Fruit fly (Drosophila melanogaster) whole organism, adult: ENCODE results near the gene CG10864.

Experiments
- CG11617 ChIP-seq: fragments of 200-800 bp; sonication (Bioruptor generic); optimal IDR thresholded peaks from 2 replicates; lab custom pipeline; 2017; ENCODE audit warnings: mild to moderate bottlenecking, missing biosample characterization, missing genetic modification reagents, missing genetic modification characterization
- CG5204 ChIP-seq: fragments of 200-800 bp; sonication (Bioruptor generic); optimal IDR thresholded peaks from 2 replicates; lab custom pipeline; 2016; ENCODE audit warnings: missing biosample characterization, missing genetic modification characterization
- cic ChIP-seq: fragments of 200-800 bp; sonication (Bioruptor generic); optimal IDR thresholded peaks from 2 replicates; lab custom pipeline; 2017; ENCODE audit warnings: missing biosample characterization, mild to moderate bottlenecking, missing genetic modification characterization, moderate library complexity

dm6 chr3R:18380251-18380812, 31.1 kb downstream of the CG10864 start:
- TF ChIP-seq CG11617 (GFP tag; lab: Kevin White, UChicago) (no peak), cic (GFP tag; lab: Kevin White, UChicago) (no peak), CG5204 (GFP tag; lab: Kevin White, UChicago) (no peak)
